Worm (Caenorhabditis elegans): Measurements from ENCODE around the gene F23B12.7.

F23B12.7 gene

ce11 chrV:14500554-14500953, 51.1 kb downstream of the F23B12.7 start (continued):
- TF ChIP-seq lir-3 (tag; optimal IDR thresholded peaks at IDR 0.05; ENCODE audit: poor library complexity): no peak
- no peak for TF ChIP-seq C16A3.4 (tag; optimal IDR thresholded peaks at IDR 0.05)
- no peak for TF ChIP-seq efl-1 (optimal IDR thresholded peaks at IDR 0.05)
- no peak for TF ChIP-seq efl-1 (GFP tag; optimal IDR thresholded peaks at IDR 0.05 in 1 of 2)
- TF ChIP-seq nhr-71 (tag; optimal IDR thresholded peaks at IDR 0.05): no peak
- no peak for TF ChIP-seq fkh-4 (tag; optimal IDR thresholded peaks at IDR 0.05; ENCODE audit: borderline replicate concordance)
- no peak for TF ChIP-seq grh-1 (GFP tag; IDR thresholded peaks at IDR 0.05)
- TF ChIP-seq fkh-8 (tag; optimal IDR thresholded peaks at IDR 0.05): no peak
- no peak for TF ChIP-seq fkh-10 (GFP tag; optimal IDR thresholded peaks at IDR 0.05)
- no peak for TF ChIP-seq lin-13 (GFP tag; optimal IDR thresholded peaks at IDR 0.05)
- TF ChIP-seq ceh-90 (tag; optimal IDR thresholded peaks at IDR 0.05): no peak
- TF ChIP-seq jun-1 (tag; optimal IDR thresholded peaks at IDR 0.05): no peak
- no peak for TF ChIP-seq F16B12.6 (tag; optimal IDR thresholded peaks at IDR 0.05)
- no peak for TF ChIP-seq rnt-1 (tag; optimal IDR thresholded peaks at IDR 0.05)
- TF ChIP-seq aly-2 (tag; optimal IDR thresholded peaks at IDR 0.05): no peak
- TF ChIP-seq nhr-237 (tag; optimal IDR thresholded peaks at IDR 0.05): no peak
- no peak for TF ChIP-seq unc-62 (GFP tag; optimal IDR thresholded peaks at IDR 0.05)

DNA sequence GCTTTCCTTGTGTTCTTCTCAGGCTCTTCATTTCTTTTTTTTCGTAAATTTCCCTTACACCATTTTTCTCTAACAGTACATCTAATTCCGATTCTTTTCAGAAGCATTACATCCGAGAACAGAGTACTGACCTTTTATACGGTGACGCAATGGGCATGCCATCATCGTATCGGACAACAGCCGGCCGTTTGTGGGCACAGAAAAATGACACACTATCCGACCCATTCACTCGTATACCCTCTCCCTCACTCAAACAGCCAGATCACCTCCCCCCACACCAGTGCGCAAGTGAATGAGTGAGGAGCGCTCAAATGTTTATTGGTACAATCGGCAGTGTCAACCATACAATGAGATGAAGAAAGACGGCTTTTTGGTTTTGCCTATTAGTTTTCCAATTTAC, 51.6 kb downstream of the F23B12.7 start, which contains the start of gene R02D5.24:
R02D5.24 (plus strand) TSS at position 205 of the 400 bp plus-strand sequence.
- TF ChIP-seq C04F5.9 (tag; optimal IDR thresholded peaks at IDR 0.05) (no peak), ceh-90 (tag; optimal IDR thresholded peaks at IDR 0.05) (no peak), snu-23 (GFP tag; optimal IDR thresholded peaks at IDR 0.05) (no peak), mep-1 (tag; optimal IDR thresholded peaks at IDR 0.05) (peak; percentile 1), ztf-11 (tag; optimal IDR thresholded peaks at IDR 0.05) (no peak), sox-4 (tag; optimal IDR thresholded peaks at IDR 0.05) (no peak), fkh-8 (tag; optimal IDR thresholded peaks at IDR 0.05) (no peak), grh-1 (GFP tag; IDR thresholded peaks at IDR 0.05) (0 out of 2 replicates have a peak, but pooled peaks have one; percentile 7), ztf-4 (tag; optimal IDR thresholded peaks at IDR 0.05) (no peak), lin-14 (GFP tag; optimal IDR thresholded peaks at IDR 0.05) (peak; percentile 35), elt-3 (tag; optimal IDR thresholded peaks at IDR 0.05) (no peak), tbx-2 (tag; optimal IDR thresholded peaks at IDR 0.05) (no peak), dsc-1 (tag; optimal IDR thresholded peaks at IDR 0.05) (no peak), nhr-85 (tag) (no peak), hlh-17 (GFP tag; optimal IDR thresholded peaks at IDR 0.05; ENCODE audit: borderline replicate concordance) (no peak), blmp-1 (tag; optimal IDR thresholded peaks at IDR 0.05) (peak; percentile 30), ceh-88 (GFP tag; IDR thresholded peaks at IDR 0.05) (no peak), alr-1 (tag; optimal IDR thresholded peaks at IDR 0.05; ENCODE audit: borderline replicate concordance) (no peak), xbp-1 (tag; optimal IDR thresholded peaks at IDR 0.05) (no peak), C16A3.4 (tag; optimal IDR thresholded peaks at IDR 0.05) (no peak), zag-1 (tag; optimal IDR thresholded peaks at IDR 0.05) (no peak), efl-1 (optimal IDR thresholded peaks at IDR 0.05) (no peak), efl-1 (GFP tag; optimal IDR thresholded peaks at IDR 0.05 in 1 of 2) (no peak), aha-1 (tag; optimal IDR thresholded peaks at IDR 0.05) (no peak)
